Fruit fly (Drosophila melanogaster) whole organism, embryonic: Measurements from ENCODE around the gene CG12017.

Experiments used
- Awh ChIP-seq: fragments of 200-800 bp; sonication (Bioruptor generic); IDR thresholded peaks from 2 replicates; pipeline ENCODE4, ENCODE4 v1.3.6; 2022; ENCODE audit warnings: missing biosample characterization, missing genetic modification characterization
- CG10209 ChIP-seq: fragments of 200-800 bp; sonication (Bioruptor generic); optimal IDR thresholded peaks from 3 replicates; lab custom pipeline; 2017; ENCODE audit warnings: missing biosample characterization, mild to moderate bottlenecking, missing genetic modification characterization, missing genetic modification reagents
- CG11560 ChIP-seq: fragments of 200-800 bp; sonication (Bioruptor generic); IDR thresholded peaks from 3 replicates; pipeline ENCODE4 v1.3.6; 2022; ENCODE audit warnings: missing biosample characterization, missing genetic modification characterization
- CG12219 ChIP-seq: fragments of 200-800 bp; sonication (Bioruptor generic); optimal IDR thresholded peaks from 3 replicates; lab custom pipeline; 2018; ENCODE audit warnings: missing biosample characterization, mild to moderate bottlenecking, missing genetic modification characterization
- CG12299 ChIP-seq: fragments of 200-800 bp; sonication (Bioruptor generic); optimal IDR thresholded peaks from 2 replicates; lab custom pipeline; 2018; ENCODE audit warnings: missing biosample characterization, mild to moderate bottlenecking, missing genetic modification characterization
- CG13123 ChIP-seq: fragments of 200-800 bp; sonication (Bioruptor generic); optimal IDR thresholded peaks from 2 replicates; lab custom pipeline; 2016; ENCODE audit warnings: missing biosample characterization, missing genetic modification characterization
- CG16863 ChIP-seq: fragments of 200-800 bp; sonication (Bioruptor generic); optimal IDR thresholded peaks from 3 replicates; lab custom pipeline; 2016; ENCODE audit warnings: missing biosample characterization, missing genetic modification characterization
- CG1832 ChIP-seq: fragments of 200-800 bp; sonication (Bioruptor generic); optimal IDR thresholded peaks from 2 replicates; lab custom pipeline; 2017; ENCODE audit warnings: missing biosample characterization, mild to moderate bottlenecking, missing genetic modification characterization, inconsistent platforms
- CG18476 ChIP-seq: fragments of 200-800 bp; sonication (Bioruptor generic); optimal IDR thresholded peaks from 2 replicates; lab custom pipeline; 2016; ENCODE audit warnings: missing biosample characterization, mild to moderate bottlenecking, missing genetic modification characterization
- CG31441 ChIP-seq: fragments of 200-800 bp; sonication (Bioruptor generic); IDR thresholded peaks from 2 replicates; pipeline ENCODE4 v1.3.6; 2022; ENCODE audit warnings: missing biosample characterization, missing genetic modification characterization
- CG32772 ChIP-seq: fragments of 200-800 bp; sonication (Bioruptor generic); IDR thresholded peaks from 2 replicates; pipeline ENCODE4 v1.3.6; 2022; ENCODE audit warnings: missing biosample characterization, missing genetic modification characterization
- CG34376 ChIP-seq: fragments of 200-800 bp; sonication (Bioruptor generic); optimal IDR thresholded peaks from 2 replicates; lab custom pipeline; 2018; ENCODE audit warnings: missing biosample characterization, mild to moderate bottlenecking, missing genetic modification characterization
- CG7963 ChIP-seq: fragments of 200-800 bp; sonication (Bioruptor generic); IDR thresholded peaks from 3 replicates; pipeline ENCODE4 v1.3.6; 2022; ENCODE audit warnings: missing biosample characterization, missing genetic modification characterization; ENCODE audit not compliant: partially characterized antibody
- CG8290 ChIP-seq, 3 experiments: fragments of 200-800 bp; sonication (Bioruptor generic); optimal IDR thresholded peaks; 2 replicates each; lab custom pipeline; 2016 to 2019; ENCODE audit warnings: missing biosample characterization in 3 of 3, missing genetic modification characterization in 3 of 3, mild to moderate bottlenecking in 2 of 3, moderate library complexity in 1 of 3
- CG8924 ChIP-seq: fragments of 200-800 bp; optimal IDR thresholded peaks from 3 replicates; lab custom pipeline; 2019; ENCODE audit warnings: missing biosample characterization, mild to moderate bottlenecking, missing genetic modification characterization, moderate library complexity
- Doc2 ChIP-seq: fragments of 200-800 bp; sonication (Bioruptor generic); IDR thresholded peaks from 2 replicates; pipeline ENCODE4 v1.3.6; 2022; ENCODE audit warnings: missing biosample characterization, missing genetic modification characterization
- Doc3 ChIP-seq: fragments of 200-800 bp; sonication (Bioruptor generic); IDR thresholded peaks from 3 replicates; pipeline ENCODE4 v1.3.6; 2022; ENCODE audit warnings: missing biosample characterization, missing genetic modification characterization; ENCODE audit not compliant: partially characterized antibody
- E2f2 ChIP-seq: fragments of 200-800 bp; sonication (Bioruptor generic); IDR thresholded peaks from 2 replicates; pipeline ENCODE4 v1.3.6; 2022; ENCODE audit warnings: missing biosample characterization, missing genetic modification characterization
- Fer1 ChIP-seq: fragments of 200-800 bp; sonication (Bioruptor generic); optimal IDR thresholded peaks from 2 replicates; lab custom pipeline; 2017; ENCODE audit warnings: missing biosample characterization, mild to moderate bottlenecking, missing genetic modification characterization
- Gug ChIP-seq: fragments of 200-800 bp; sonication (Bioruptor generic); IDR thresholded peaks from 4 replicates; pipeline ENCODE4 v1.3.6; 2022; ENCODE audit warnings: missing biosample characterization, missing genetic modification characterization
- Hmr ChIP-seq: fragments of 200-800 bp; sonication (Bioruptor generic); optimal IDR thresholded peaks from 3 replicates; lab custom pipeline; 2017; ENCODE audit warnings: mild to moderate bottlenecking, missing biosample characterization, missing genetic modification reagents, missing genetic modification characterization
- Hr51 ChIP-seq, 2 experiments: fragments of 200-800 bp; sonication (Bioruptor generic); optimal IDR thresholded peaks; 2 replicates in 1 of 2; 3 replicates in 1 of 2; lab custom pipeline; 2016 to 2018; ENCODE audit warnings: missing biosample characterization in 2 of 2, missing genetic modification characterization in 2 of 2, mild to moderate bottlenecking in 1 of 2, moderate library complexity in 1 of 2
- NC2α ChIP-seq: fragments of 200-800 bp; sonication (Bioruptor generic); optimal IDR thresholded peaks from 2 replicates; lab custom pipeline; 2016; ENCODE audit warnings: missing biosample characterization, missing genetic modification characterization
- NfI ChIP-seq: fragments of 200-800 bp; sonication (Bioruptor generic); optimal IDR thresholded peaks from 3 replicates; lab custom pipeline; 2018; ENCODE audit warnings: missing biosample characterization, mild to moderate bottlenecking, missing genetic modification characterization, moderate library complexity
- Pdp1 ChIP-seq, 2 experiments: fragments of 200-800 bp; sonication (Bioruptor generic); optimal IDR thresholded peaks; 3 replicates each; lab custom pipeline; 2016; ENCODE audit warnings: missing biosample characterization in 2 of 2, missing genetic modification characterization in 2 of 2, mild to moderate bottlenecking in 1 of 2, moderate library complexity in 1 of 2
- Poxn ChIP-seq: fragments of 200-800 bp; sonication (Bioruptor generic); IDR thresholded peaks from 2 replicates; pipeline ENCODE4 v1.3.6; 2022; ENCODE audit warnings: missing biosample characterization, missing genetic modification characterization
- Six4 ChIP-seq: fragments of 200-800 bp; sonication (Bioruptor generic); optimal IDR thresholded peaks from 2 replicates; lab custom pipeline; 2016; ENCODE audit warnings: missing biosample characterization, missing genetic modification characterization
- Sox102F ChIP-seq: fragments of 200-800 bp; sonication (Bioruptor generic); optimal IDR thresholded peaks from 2 replicates; lab custom pipeline; 2018; ENCODE audit warnings: missing biosample characterization, mild to moderate bottlenecking, missing genetic modification characterization, moderate library complexity
- Sry-δ ChIP-seq: fragments of 200-800 bp; sonication (Bioruptor generic); optimal IDR thresholded peaks from 2 replicates; lab custom pipeline; 2016; ENCODE audit warnings: missing biosample characterization, missing genetic modification characterization
- az2 ChIP-seq: fragments of 200-800 bp; sonication (Bioruptor generic); optimal IDR thresholded peaks from 3 replicates; lab custom pipeline; 2016; ENCODE audit warnings: missing biosample characterization, missing genetic modification characterization
- bowl ChIP-seq: fragments of 200-800 bp; sonication (Bioruptor generic); IDR thresholded peaks from 2 replicates; pipeline ENCODE4 v1.3.6; 2022; ENCODE audit warnings: missing biosample characterization, missing genetic modification characterization
- br ChIP-seq: fragments of >200 bp; optimal IDR thresholded peaks from 2 replicates; lab custom pipeline; 2017
- da ChIP-seq: fragments of 200-800 bp; sonication (Bioruptor generic); optimal IDR thresholded peaks from 2 replicates; lab custom pipeline; 2016; ENCODE audit warnings: missing biosample characterization, missing genetic modification characterization
- en ChIP-seq: fragments of 200-800 bp; sonication (Bioruptor generic); optimal IDR thresholded peaks from 2 replicates; lab custom pipeline; 2016; ENCODE audit warnings: missing biosample characterization, missing genetic modification characterization
- eve ChIP-seq, 2 experiments: fragments of >200 bp; optimal IDR thresholded peaks; 2 replicates each; lab custom pipeline; 2017; ENCODE audit warnings: missing biosample characterization in 2 of 2, missing genetic modification characterization in 2 of 2
- eyg ChIP-seq: fragments of 200-800 bp; sonication (Bioruptor generic); optimal IDR thresholded peaks from 3 replicates; lab custom pipeline; 2016; ENCODE audit warnings: missing biosample characterization, missing genetic modification characterization
- fd102C ChIP-seq: fragments of 200-800 bp; sonication (Bioruptor generic); optimal IDR thresholded peaks from 2 replicates; lab custom pipeline; 2018; ENCODE audit warnings: missing biosample characterization, mild to moderate bottlenecking, missing genetic modification characterization, moderate library complexity
- fd64A ChIP-seq: fragments of 200-800 bp; sonication (Bioruptor generic); optimal IDR thresholded peaks from 3 replicates; lab custom pipeline; 2018; ENCODE audit warnings: missing biosample characterization, mild to moderate bottlenecking, missing genetic modification characterization
- gcm2 ChIP-seq: fragments of 200-800 bp; sonication (Bioruptor generic); optimal IDR thresholded peaks from 2 replicates; lab custom pipeline; 2016; ENCODE audit warnings: missing biosample characterization, missing genetic modification characterization
- h ChIP-seq: fragments of >200 bp; optimal IDR thresholded peaks from 2 replicates; lab custom pipeline; 2017
- jigr1 ChIP-seq: fragments of 200-800 bp; sonication (Bioruptor generic); IDR thresholded peaks from 3 replicates; pipeline ENCODE4 v1.3.6; 2022; ENCODE audit warnings: missing biosample characterization, missing genetic modification characterization
- kah ChIP-seq: fragments of 200-800 bp; sonication (Bioruptor generic); optimal IDR thresholded peaks from 2 replicates; lab custom pipeline; 2018; ENCODE audit warnings: missing biosample characterization, mild to moderate bottlenecking, missing genetic modification characterization
- lab ChIP-seq: fragments of 200-800 bp; sonication (Bioruptor generic); optimal IDR thresholded peaks from 3 replicates; lab custom pipeline; 2017; ENCODE audit warnings: missing biosample characterization, missing genetic modification characterization, mild to moderate bottlenecking, moderate library complexity, missing genetic modification reagents
- mam ChIP-seq: fragments of 200-800 bp; sonication (Bioruptor generic); optimal IDR thresholded peaks from 3 replicates; lab custom pipeline; 2016; ENCODE audit warnings: missing biosample characterization, missing genetic modification characterization
- otp ChIP-seq: fragments of 200-800 bp; sonication (Bioruptor generic); IDR thresholded peaks from 3 replicates; pipeline ENCODE4, ENCODE4 v1.3.6; 2022; ENCODE audit warnings: missing biosample characterization, missing genetic modification characterization
- seq ChIP-seq: fragments of 200-800 bp; sonication (Bioruptor generic); IDR thresholded peaks from 2 replicates; pipeline ENCODE4 v1.3.6; 2022; ENCODE audit warnings: missing biosample characterization, missing genetic modification characterization
- ssp ChIP-seq: fragments of 200-800 bp; sonication (Bioruptor generic); IDR thresholded peaks from 2 replicates; pipeline ENCODE4 v1.3.6; 2022; ENCODE audit warnings: missing biosample characterization, missing genetic modification characterization
- tll ChIP-seq, 2 experiments: fragments of 200-800 bp in 1 of 2; fragments of >200 bp in 1 of 2; sonication (Bioruptor generic) in 1 of 2; optimal IDR thresholded peaks; 2 replicates each; lab custom pipeline; 2017 to 2019; ENCODE audit warnings: missing biosample characterization in 2 of 2, missing genetic modification characterization in 2 of 2, mild to moderate bottlenecking in 1 of 2, moderate library complexity in 1 of 2
- tup ChIP-seq: fragments of 200-800 bp; sonication (Bioruptor generic); optimal IDR thresholded peaks from 2 replicates; lab custom pipeline; 2016; ENCODE audit warnings: missing biosample characterization, mild to moderate bottlenecking, missing genetic modification characterization, moderate library complexity
- vnd ChIP-seq: fragments of 200-800 bp; sonication (Bioruptor generic); IDR thresholded peaks from 3 replicates; pipeline ENCODE4 v1.3.6; 2022; ENCODE audit warnings: missing biosample characterization, missing genetic modification characterization; ENCODE audit not compliant: partially characterized antibody

Gene CG12017

dm6 chr3L:3303087-3303526, 23.1 kb downstream of the CG12017 start, which contains the start of gene CG14968 (continued):
- TF ChIP-seq eve (GFP tag; optimal IDR thresholded peaks at IDR 0.05; lab: Kevin White, UChicago) (peak in 1 of 2 experiments; percentile 86), Poxn (GFP tag; lab: Robert Waterston, UW) (peak; percentile 81), fd102C (GFP tag; lab: Kevin White, UChicago) (no peak), ssp (GFP tag; lab: Robert Waterston, UW) (peak; percentile 85), az2 (GFP tag; lab: Kevin White, UChicago) (peak; percentile 92), Hmr (GFP tag; lab: Kevin White, UChicago) (peak; percentile 92), Pdp1 (GFP tag; optimal IDR thresholded peaks at IDR 0.05; lab: Kevin White, UChicago) (peak; percentile 66 to 74), en (no peak), mam (GFP tag; lab: Kevin White, UChicago) (peak; percentile 89), CG32772 (GFP tag; lab: Robert Waterston, UW) (peak; percentile 95), Six4 (GFP tag; lab: Kevin White, UChicago) (peak; percentile 89), lab (GFP tag; lab: Kevin White, UChicago) (peak; percentile 98), bowl (GFP tag; lab: Robert Waterston, UW) (peak; percentile 95), otp (GFP tag; lab: Robert Waterston, UW) (peak; percentile 93), vnd (GFP tag; lab: Robert Waterston, UW) (no peak), Sox102F (GFP tag; lab: Kevin White, UChicago) (peak; percentile 97), Fer1 (peak; percentile 95), NfI (GFP tag; lab: Kevin White, UChicago) (peak; percentile 94), tll (GFP tag; optimal IDR thresholded peaks at IDR 0.05; lab: Kevin White, UChicago) (no peak), Doc2 (GFP tag; lab: Robert Waterston, UW) (peak; percentile 74), fd64A (GFP tag; lab: Kevin White, UChicago) (peak; percentile 68), CG8924 (tag; lab: Kevin White, UChicago) (peak; percentile 95), eyg (peak; percentile 62), CG13123 (GFP tag; lab: Kevin White, UChicago) (peak; percentile 85), Awh (GFP tag; lab: Robert Waterston, UW) (peak; percentile 96), CG7963 (no peak), jigr1 (peak; percentile 85), da (no peak), Hr51 (GFP tag; optimal IDR thresholded peaks at IDR 0.05; lab: Kevin White, UChicago) (peak; percentile 61 to 97), CG34376 (peak; percentile 62), h (lab: Kevin White, UChicago) (no peak), CG31441 (GFP tag; lab: Robert Waterston, UW) (peak; percentile 93), CG18476 (GFP tag; lab: Kevin White, UChicago) (peak; percentile 90), CG11560 (peak; percentile 76), kah (GFP tag; lab: Kevin White, UChicago) (peak; percentile 83), tup (GFP tag; lab: Kevin White, UChicago) (peak; percentile 87), CG12219 (GFP tag; lab: Kevin White, UChicago) (peak; percentile 77), seq (peak; percentile 96), CG1832 (GFP tag; lab: Kevin White, UChicago) (no peak), Gug (GFP tag; lab: Robert Waterston, UW) (peak; percentile 86), Sry-δ (GFP tag; lab: Kevin White, UChicago) (peak; percentile 36), NC2α (peak; percentile 13), gcm2 (GFP tag; lab: Kevin White, UChicago) (peak; percentile 56), Doc3 (no peak), E2f2 (peak; percentile 76), CG10209 (GFP tag; lab: Kevin White, UChicago) (peak; percentile 93), CG16863 (GFP tag; lab: Kevin White, UChicago) (peak; percentile 63), CG8290 (GFP tag; optimal IDR thresholded peaks at IDR 0.05; lab: Kevin White, UChicago) (peak; percentile 74), CG8290 (tag; optimal IDR thresholded peaks at IDR 0.05; lab: Kevin White, UChicago) (peak in 1 of 2 experiments; percentile 77), CG12299 (peak; percentile 87), br (no peak)
